Worm (Caenorhabditis elegans) whole organism, late embryonic: ENCODE measurements around the gene serp-1.2.

ENCODE experiments used
- F13H6.1 ChIP-seq: sonication (generic microtip); optimal IDR thresholded peaks from 2 replicates; lab custom pipeline; 2016; ENCODE audit warnings: missing genetic modification characterization, missing compliant biosample characterization
- T23F11.4 ChIP-seq: fragments of 200-800 bp; sonication (Bioruptor generic); optimal IDR thresholded peaks from 2 replicates; lab custom pipeline; 2018; ENCODE audit warnings: mild to moderate bottlenecking, missing genetic modification characterization, missing compliant biosample characterization
- Y22D7AL.16 ChIP-seq: sonication (generic microtip); optimal IDR thresholded peaks from 2 replicates; lab custom pipeline; 2016; ENCODE audit warnings: missing genetic modification characterization, missing compliant biosample characterization
- ahr-1 ChIP-seq: sonication (generic microtip); optimal IDR thresholded peaks from 2 replicates; lab custom pipeline; 2016; ENCODE audit warnings: missing genetic modification characterization, missing compliant biosample characterization
- ceh-19 ChIP-seq: fragments of 200-800 bp; sonication (Bioruptor generic); optimal IDR thresholded peaks from 2 replicates; lab custom pipeline; 2018; ENCODE audit warnings: mild to moderate bottlenecking, missing genetic modification characterization, missing compliant biosample characterization
- ceh-2 ChIP-seq: sonication (generic microtip); optimal IDR thresholded peaks from 2 replicates; lab custom pipeline; 2016; ENCODE audit warnings: missing genotype, missing genetic modification characterization, missing compliant biosample characterization
- ceh-24 ChIP-seq: sonication (generic microtip); optimal IDR thresholded peaks from 2 replicates; lab custom pipeline; 2016; ENCODE audit warnings: mild to moderate bottlenecking, missing genetic modification characterization, missing compliant biosample characterization
- ceh-30 ChIP-seq: fragments of 150-350 bp; optimal IDR thresholded peaks from 2 replicates; lab custom pipeline; 2014; ENCODE audit warnings: missing biosample characterization, missing genetic modification characterization
- ceh-31 ChIP-seq: sonication (generic microtip); optimal IDR thresholded peaks from 2 replicates; lab custom pipeline; 2016; ENCODE audit warnings: missing genetic modification characterization, missing compliant biosample characterization
- ceh-34 ChIP-seq: sonication (generic microtip); optimal IDR thresholded peaks from 2 replicates; lab custom pipeline; 2016; ENCODE audit warnings: mild to moderate bottlenecking, missing genetic modification characterization, missing compliant biosample characterization
- ceh-48 ChIP-seq: sonication (generic microtip); optimal IDR thresholded peaks from 2 replicates; lab custom pipeline; 2016; ENCODE audit warnings: missing genetic modification characterization, inconsistent platforms, missing compliant biosample characterization
- ceh-6 ChIP-seq: fragments of 200-800 bp; sonication (Bioruptor generic); optimal IDR thresholded peaks from 2 replicates; lab custom pipeline; 2018; ENCODE audit warnings: mild to moderate bottlenecking, missing genetic modification characterization, missing compliant biosample characterization
- ceh-9 ChIP-seq: sonication (generic microtip); optimal IDR thresholded peaks from 2 replicates; lab custom pipeline; 2016; ENCODE audit warnings: mild to moderate bottlenecking, missing genetic modification characterization, inconsistent platforms, missing compliant biosample characterization
- fax-1 ChIP-seq: sonication (generic microtip); optimal IDR thresholded peaks from 2 replicates; lab custom pipeline; 2016; ENCODE audit warnings: missing genotype, missing genetic modification characterization, missing compliant biosample characterization
- fkh-10 ChIP-seq: fragments of 150-350 bp; optimal IDR thresholded peaks from 2 replicates; lab custom pipeline; 2014; ENCODE audit warnings: missing biosample characterization, missing genetic modification reagents, missing genetic modification characterization
- fkh-6 ChIP-seq: sonication (generic microtip); optimal IDR thresholded peaks from 2 replicates; lab custom pipeline; 2016; ENCODE audit warnings: missing genetic modification characterization, missing compliant biosample characterization
- gmeb-2 ChIP-seq: sonication (generic microtip); optimal IDR thresholded peaks from 2 replicates; lab custom pipeline; 2016; ENCODE audit warnings: missing genetic modification characterization, inconsistent platforms, missing compliant biosample characterization
- hlh-13 ChIP-seq: fragments of 200-800 bp; sonication (Bioruptor generic); optimal IDR thresholded peaks from 2 replicates; lab custom pipeline; 2018; ENCODE audit warnings: mild to moderate bottlenecking, missing genetic modification characterization, missing compliant biosample characterization
- hlh-6 ChIP-seq: sonication (generic microtip); optimal IDR thresholded peaks from 2 replicates; lab custom pipeline; 2016; ENCODE audit warnings: missing genotype, missing genetic modification characterization, missing compliant biosample characterization
- mec-3 ChIP-seq: sonication (generic microtip); optimal IDR thresholded peaks from 2 replicates; lab custom pipeline; 2016; ENCODE audit warnings: borderline replicate concordance, missing genetic modification characterization, missing compliant biosample characterization
- nhr-232 ChIP-seq: sonication (generic microtip); optimal IDR thresholded peaks from 2 replicates; lab custom pipeline; 2016; ENCODE audit warnings: missing genetic modification characterization, missing compliant biosample characterization
- npax-4 ChIP-seq: sonication (generic microtip); optimal IDR thresholded peaks from 2 replicates; lab custom pipeline; 2016; ENCODE audit warnings: missing genetic modification characterization, missing compliant biosample characterization
- pat-9 ChIP-seq: fragments of 200-800 bp; sonication (Bioruptor generic); optimal IDR thresholded peaks from 2 replicates; lab custom pipeline; 2018; ENCODE audit warnings: mild to moderate bottlenecking, missing genetic modification characterization, moderate library complexity, missing compliant biosample characterization
- pha-2 ChIP-seq: sonication (generic microtip); optimal IDR thresholded peaks from 2 replicates; lab custom pipeline; 2017; ENCODE audit warnings: mild to moderate bottlenecking, missing genetic modification characterization, missing compliant biosample characterization
- pqm-1 ChIP-seq: sonication (generic microtip); optimal IDR thresholded peaks from 2 replicates; lab custom pipeline; 2016; ENCODE audit warnings: missing genetic modification characterization, missing compliant biosample characterization
- pros-1 ChIP-seq: fragments of 150-350 bp; optimal IDR thresholded peaks from 2 replicates; lab custom pipeline; 2014; ENCODE audit warnings: missing biosample characterization, missing genetic modification reagents, missing genetic modification characterization
- ref-2 ChIP-seq: sonication (generic microtip); optimal IDR thresholded peaks from 2 replicates; lab custom pipeline; 2016; ENCODE audit warnings: missing genetic modification characterization, missing compliant biosample characterization
- sdc-2 ChIP-seq: sonication (generic microtip); optimal IDR thresholded peaks from 2 replicates; lab custom pipeline; 2016; ENCODE audit warnings: missing genotype, missing genetic modification characterization, missing compliant biosample characterization
- sox-2 ChIP-seq: fragments of 200-800 bp; sonication (Bioruptor generic); IDR thresholded peaks from 2 replicates; pipeline ENCODE4 v1.3.6; 2022; ENCODE audit warnings: missing genetic modification reagents, missing genetic modification characterization, missing compliant biosample characterization
- sox-4 ChIP-seq: sonication (generic microtip); optimal IDR thresholded peaks from 2 replicates; lab custom pipeline; 2017; ENCODE audit warnings: mild to moderate bottlenecking, missing genetic modification characterization, inconsistent platforms, missing compliant biosample characterization
- syd-9 ChIP-seq: sonication (generic microtip); optimal IDR thresholded peaks from 2 replicates; lab custom pipeline; 2016; ENCODE audit warnings: mild to moderate bottlenecking, missing genetic modification characterization, moderate library complexity, missing compliant biosample characterization
- unc-55 ChIP-seq: sonication (generic microtip); optimal IDR thresholded peaks from 2 replicates; lab custom pipeline; 2017; ENCODE audit warnings: missing biosample characterization, missing genetic modification reagents, missing genetic modification characterization

Gene serp-1.2

DNA sequence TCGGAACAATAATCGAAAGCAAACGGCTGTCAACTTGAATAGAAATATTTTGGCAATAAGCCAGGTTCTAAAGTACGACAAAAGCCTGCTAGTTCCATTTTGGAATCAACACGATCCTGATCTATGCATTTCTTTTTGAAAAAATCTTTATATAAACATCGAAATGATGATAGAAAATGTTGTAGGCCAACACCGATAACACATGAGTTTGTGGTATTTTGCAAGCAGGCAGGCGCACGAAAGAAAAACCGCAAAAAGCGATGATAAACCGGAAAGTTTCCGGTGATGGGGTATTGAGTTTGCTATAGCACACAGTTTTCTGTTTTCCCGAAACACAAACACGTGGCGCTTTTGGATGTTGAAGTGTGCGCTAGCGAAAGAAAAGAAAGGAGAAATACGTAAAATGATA, 8.6 kb downstream of the serp-1.2 start:
- TF ChIP-seq ceh-2: no peak
- no peak for TF ChIP-seq fkh-6 (tag; lab: Kevin White, UChicago)

DNA sequence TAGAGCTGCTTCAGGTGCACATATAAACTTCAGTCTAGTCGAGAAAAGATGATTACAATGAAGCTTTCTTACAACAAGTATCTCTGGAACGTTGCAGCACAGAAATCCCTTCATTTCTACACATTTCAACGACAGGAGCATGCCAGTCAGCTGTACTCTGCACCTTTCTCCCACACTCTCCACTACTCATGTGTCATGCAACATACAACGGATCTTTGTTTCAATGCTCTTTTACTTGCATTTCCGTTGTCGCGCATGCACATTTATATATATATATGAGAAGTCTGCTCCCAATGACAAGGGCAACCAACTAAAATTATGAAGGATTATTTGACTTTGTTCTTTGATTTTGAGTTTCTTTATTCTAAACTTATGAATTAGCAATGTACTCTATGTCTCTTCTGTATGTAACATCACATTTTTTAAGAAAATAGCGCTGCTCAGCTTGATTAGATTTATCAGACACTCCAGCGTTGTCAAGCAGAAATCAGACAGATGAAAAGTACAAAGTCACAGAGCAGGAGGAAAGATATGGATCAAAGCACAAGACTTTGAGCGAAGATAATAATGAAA, 9.7 kb downstream of the serp-1.2 start:
- TF ChIP-seq ceh-30: no peak
- no peak for TF ChIP-seq ceh-9 (tag; lab: Kevin White, UChicago)
- TF ChIP-seq fax-1 (tag; lab: Kevin White, UChicago): no peak
- TF ChIP-seq pha-2 (tag; lab: Kevin White, UChicago): no peak
- TF ChIP-seq sox-2 (GFP tag; lab: Robert Waterston, UW): no peak
- TF ChIP-seq ceh-2: no peak
- no peak for TF ChIP-seq ceh-34 (tag; lab: Kevin White, UChicago)
- no peak for TF ChIP-seq F13H6.1 (tag; lab: Kevin White, UChicago)
- no peak for TF ChIP-seq ceh-24 (tag; lab: Kevin White, UChicago)
- no peak for TF ChIP-seq sdc-2 (tag; lab: Kevin White, UChicago)
- TF ChIP-seq pros-1: no peak
- no peak for TF ChIP-seq ref-2 (tag; lab: Kevin White, UChicago)

DNA sequence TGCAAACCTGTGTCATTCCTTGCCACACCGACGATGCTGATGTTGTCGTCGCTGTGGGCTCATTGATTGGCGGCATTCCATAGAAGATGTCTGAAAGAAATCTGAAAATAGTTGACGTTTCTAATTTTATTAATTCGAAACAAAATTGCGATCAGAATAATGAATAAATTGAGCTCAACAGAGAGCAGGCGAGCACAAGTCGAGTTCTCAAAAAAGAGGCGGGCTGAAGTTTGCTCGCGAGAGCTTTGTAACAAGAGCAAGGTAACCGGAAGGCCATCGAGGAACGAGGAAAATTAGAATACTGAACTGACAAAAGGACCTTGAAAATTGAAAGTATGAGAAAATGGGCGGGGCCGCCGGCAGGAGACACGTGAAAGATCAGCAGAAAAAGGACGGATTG, 11.0 kb downstream of the serp-1.2 start, which contains the start of gene nhr-66:
Gene nhr-66, minus strand, starts transcription at position 101 of the 400 bp plus-strand sequence.
- TF ChIP-seq syd-9 (tag; lab: Kevin White, UChicago) (no peak), ahr-1 (tag; lab: Kevin White, UChicago) (no peak), sdc-2 (tag; lab: Kevin White, UChicago) (no peak), hlh-6 (tag; lab: Kevin White, UChicago) (no peak), ceh-2 (no peak), pqm-1 (tag; lab: Kevin White, UChicago) (no peak)

DNA sequence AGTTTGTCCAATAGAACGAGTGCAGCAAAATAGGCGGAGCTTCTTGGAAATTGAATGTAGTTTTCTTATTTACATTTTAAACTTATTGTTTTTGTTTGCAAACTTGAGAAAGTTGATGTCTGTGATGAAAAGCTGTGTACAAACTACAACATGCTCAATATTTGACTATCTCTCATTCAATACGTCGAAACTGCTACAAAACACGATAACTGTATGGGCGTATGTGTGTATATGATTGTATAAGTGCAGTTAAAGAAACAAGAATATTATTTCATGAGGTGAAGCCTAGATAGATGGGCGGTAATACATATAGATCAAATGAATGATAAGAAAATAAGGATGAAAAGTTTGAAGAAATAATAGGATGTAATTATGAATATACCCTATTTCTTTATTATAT, 14.1 kb downstream of the serp-1.2 start:
- TF ChIP-seq npax-4 (no peak), nhr-232 (tag; lab: Kevin White, UChicago) (no peak), sdc-2 (tag; lab: Kevin White, UChicago) (no peak), ceh-19 (GFP tag; lab: Kevin White, UChicago) (no peak), sox-2 (GFP tag; lab: Robert Waterston, UW) (no peak), ceh-48 (tag; lab: Kevin White, UChicago) (no peak), F13H6.1 (tag; lab: Kevin White, UChicago) (no peak)

DNA sequence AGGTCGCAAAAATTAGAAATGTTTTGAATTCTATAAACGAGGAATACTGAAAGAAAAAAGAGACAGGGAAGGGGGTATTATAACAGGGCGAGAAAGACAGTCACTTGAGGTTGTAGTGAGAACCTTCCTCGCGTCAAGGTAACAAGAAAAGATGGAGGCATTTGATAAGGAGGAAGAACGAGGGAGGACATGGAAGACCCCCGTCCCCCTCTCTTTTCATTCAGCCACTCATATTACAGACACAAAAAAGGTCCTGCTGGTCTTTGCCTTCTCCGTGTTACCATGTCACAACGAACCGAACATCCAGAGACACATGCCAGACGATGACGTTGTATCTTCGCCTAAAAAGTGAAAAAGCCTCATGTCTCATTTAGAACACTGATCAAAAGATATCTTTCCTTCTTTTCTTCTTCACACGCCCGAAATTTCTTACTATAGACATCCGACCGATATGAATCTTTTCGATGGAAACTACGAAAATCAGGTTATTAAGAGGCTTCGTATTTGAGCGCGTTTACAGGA, 15.9 kb downstream of the serp-1.2 start:
- TF ChIP-seq ceh-9 (tag; lab: Kevin White, UChicago) (no peak), Y22D7AL.16 (tag; lab: Kevin White, UChicago) (no peak), mec-3 (tag; lab: Kevin White, UChicago) (no peak), ceh-34 (tag; lab: Kevin White, UChicago) (no peak), ahr-1 (tag; lab: Kevin White, UChicago) (no peak), T23F11.4 (no peak), gmeb-2 (tag; lab: Kevin White, UChicago) (no peak), ceh-31 (tag; lab: Kevin White, UChicago) (no peak), unc-55 (GFP tag; lab: Kevin White, UChicago) (no peak), ceh-6 (no peak), pat-9 (tag; lab: Kevin White, UChicago) (no peak), sox-4 (tag; lab: Kevin White, UChicago) (no peak), fkh-10 (no peak), ceh-24 (tag; lab: Kevin White, UChicago) (no peak), hlh-13 (GFP tag; lab: Kevin White, UChicago) (no peak)
